Fruit fly (Drosophila melanogaster) whole organism, pupa: ENCODE results near the gene CG33270.

Experiments
- CG14655 ChIP-seq: fragments of 200-800 bp; sonication (Bioruptor generic); optimal IDR thresholded peaks from 3 replicates; lab custom pipeline; 2017; ENCODE audit warnings: mild to moderate bottlenecking, missing biosample characterization, missing genetic modification reagents, missing genetic modification characterization
- CG8301 ChIP-seq: fragments of 200-800 bp; sonication (Bioruptor generic); optimal IDR thresholded peaks from 2 replicates; lab custom pipeline; 2018; ENCODE audit warnings: missing biosample characterization, mild to moderate bottlenecking, missing genetic modification characterization
- EcR ChIP-seq: fragments of 200-800 bp; sonication (Bioruptor generic); optimal IDR thresholded peaks from 3 replicates; lab custom pipeline; 2019; ENCODE audit warnings: missing biosample characterization, missing genetic modification characterization, mild to moderate bottlenecking, moderate library complexity, missing genetic modification reagents
- Ets98B ChIP-seq: fragments of 200-800 bp; sonication (Bioruptor generic); IDR thresholded peaks from 2 replicates; pipeline ENCODE4 v1.3.6; 2022; ENCODE audit warnings: missing biosample characterization, missing genetic modification characterization
- Snoo ChIP-seq: fragments of 200-800 bp; sonication (Bioruptor generic); optimal IDR thresholded peaks from 3 replicates; lab custom pipeline; 2017; ENCODE audit warnings: missing biosample characterization, mild to moderate bottlenecking, missing genetic modification characterization, inconsistent platforms

DNA sequence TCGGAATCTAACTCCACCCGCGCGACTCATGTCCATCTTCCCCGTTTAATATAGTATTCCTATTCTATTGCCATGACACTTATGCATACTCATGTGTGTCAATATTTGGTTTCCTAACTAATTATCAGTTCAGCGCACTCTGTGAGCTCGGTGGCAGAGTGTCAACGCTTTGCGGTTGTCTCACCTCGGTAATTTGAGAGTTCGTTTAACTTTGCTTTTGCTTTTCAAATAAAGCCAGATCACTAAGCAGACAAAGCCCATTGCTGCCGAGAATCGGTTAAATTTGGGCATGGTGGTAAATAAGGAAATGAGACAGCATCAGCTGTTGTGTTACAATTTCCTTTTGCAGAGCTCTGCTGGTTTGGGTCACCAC is 38.1 kb downstream of the CG33270 start:
- no peak for TF ChIP-seq Snoo (tag; lab: Kevin White, UChicago)
- no peak for TF ChIP-seq CG14655
- TF ChIP-seq Ets98B (GFP tag; lab: Robert Waterston, UW), result no peak
- no peak for TF ChIP-seq CG8301
- TF ChIP-seq EcR (GFP tag; lab: Kevin White, UChicago), result no peak
